Worm (Caenorhabditis elegans): ENCODE data around the gene ugt-39.

The ugt-39 gene

DNA sequence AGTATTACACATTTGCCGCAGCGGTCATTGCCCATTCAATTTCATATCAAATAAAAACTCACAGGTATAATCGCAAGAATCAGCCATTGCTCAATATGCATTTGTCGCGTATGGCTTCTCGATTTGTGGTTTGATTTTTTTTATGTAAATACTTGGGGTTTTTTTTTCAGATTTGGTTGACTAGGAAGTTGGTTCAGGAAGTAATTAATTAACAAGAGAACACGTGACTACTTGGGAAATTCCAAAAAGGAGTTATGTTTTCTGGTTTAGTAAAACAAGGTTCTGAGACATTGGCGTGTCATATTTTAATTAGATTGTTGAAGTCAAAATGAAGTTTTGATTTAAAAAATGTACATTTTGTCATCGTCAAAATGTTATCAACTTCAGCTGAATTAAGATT, 26.0 kb upstream of the ugt-39 start, which contains the start of gene srx-36:
Gene srx-36, minus strand, starts transcription at position 101 of the 400 bp plus-strand sequence.
- TF ChIP-seq F37B4.10 (GFP tag; IDR thresholded peaks at IDR 0.05) (no peak), egl-44 (GFP tag; IDR thresholded peaks at IDR 0.05) (no peak), lsl-1 (GFP tag; optimal IDR thresholded peaks at IDR 0.05) (no peak), attf-6 (GFP tag; IDR thresholded peaks at IDR 0.05) (no peak), hlh-26 (GFP tag; conservative IDR thresholded peaks at IDR 0.05) (no peak), xnd-1 (tag; optimal IDR thresholded peaks at IDR 0.05) (no peak), Y95B8A.8 (GFP tag; IDR thresholded peaks at IDR 0.05) (no peak), snpc-4 (GFP tag; optimal IDR thresholded peaks at IDR 0.05) (no peak), snpc-4 (tag; optimal IDR thresholded peaks at IDR 0.05) (no peak), tbx-9 (tag; optimal IDR thresholded peaks at IDR 0.05; ENCODE audit: borderline replicate concordance) (no peak), ceh-58 (GFP tag; IDR thresholded peaks at IDR 0.05) (no peak), bed-1 (GFP tag; IDR thresholded peaks at IDR 0.05) (no peak), tbp1 (GFP tag; optimal IDR thresholded peaks at IDR 0.05) (no peak), hrde-1 (tag; optimal IDR thresholded peaks at IDR 0.05; ENCODE audit: borderline replicate concordance) (no peak), ztf-25 (GFP tag; IDR thresholded peaks at IDR 0.05) (no peak), zfh-2 (GFP tag; conservative IDR thresholded peaks at IDR 0.05) (no peak), nhr-179 (tag; optimal IDR thresholded peaks at IDR 0.05) (no peak), Y56A3A.18 (GFP tag; IDR thresholded peaks at IDR 0.05) (no peak), efl-1 (GFP tag; optimal IDR thresholded peaks at IDR 0.05) (no peak), hlh-12 (tag; optimal IDR thresholded peaks at IDR 0.05) (no peak)

DNA sequence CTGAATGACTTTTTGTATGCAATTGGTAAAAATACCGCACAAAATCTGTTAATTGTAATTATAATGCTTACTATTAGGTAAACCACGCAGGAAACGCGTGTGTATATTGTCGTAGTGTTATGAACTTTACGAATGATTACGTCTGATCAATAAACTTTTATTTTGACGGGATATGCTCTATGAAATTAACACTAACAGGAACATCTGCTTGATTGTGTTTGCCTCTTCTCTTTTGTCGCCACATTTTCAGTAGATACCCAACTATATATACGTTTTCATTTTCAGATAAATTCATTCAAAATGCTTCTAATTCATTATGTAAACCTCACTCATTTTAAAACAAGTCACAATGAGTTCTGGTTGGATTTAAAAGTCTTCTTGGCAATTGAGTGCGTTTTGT, 24.7 kb upstream of the ugt-39 start, which contains the start of gene sre-10:
Gene sre-10, plus strand, starts transcription at position 301 of the 400 bp plus-strand sequence.
- TF ChIP-seq him-1 (tag; optimal IDR thresholded peaks at IDR 0.05) (no peak), snpc-1.1 (tag; optimal IDR thresholded peaks at IDR 0.05; ENCODE audit: insufficient read depth) (no peak), ztf-26 (tag; optimal IDR thresholded peaks at IDR 0.05) (no peak), sptf-2 (GFP tag; optimal IDR thresholded peaks at IDR 0.05) (no peak), dpl-1 (GFP tag; optimal IDR thresholded peaks at IDR 0.05) (no peak)

DNA sequence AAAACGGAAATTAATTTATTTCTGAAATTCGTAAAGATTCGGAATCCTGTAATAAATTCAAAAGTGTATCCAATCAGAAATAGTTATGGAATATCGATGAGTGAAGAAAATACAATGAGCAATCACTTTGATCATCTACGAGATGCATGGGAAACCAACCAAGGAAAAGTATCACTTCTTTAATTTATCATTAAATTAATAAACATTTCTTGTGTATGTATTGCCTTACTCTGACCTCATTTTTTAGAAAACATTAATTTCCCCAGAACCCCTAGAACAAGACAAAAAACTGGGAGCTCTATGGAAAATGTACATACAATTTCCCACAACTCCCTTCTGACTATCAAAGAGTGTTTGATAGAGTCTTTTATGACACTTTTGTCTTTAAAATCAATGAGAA, 23.0 kb upstream of the ugt-39 start, which contains the start of gene F10D2.16:
Gene F10D2.16, plus strand, starts transcription at position 301 of the 400 bp plus-strand sequence.
- TF ChIP-seq zim-3 (tag; optimal IDR thresholded peaks at IDR 0.05) = no peak

DNA sequence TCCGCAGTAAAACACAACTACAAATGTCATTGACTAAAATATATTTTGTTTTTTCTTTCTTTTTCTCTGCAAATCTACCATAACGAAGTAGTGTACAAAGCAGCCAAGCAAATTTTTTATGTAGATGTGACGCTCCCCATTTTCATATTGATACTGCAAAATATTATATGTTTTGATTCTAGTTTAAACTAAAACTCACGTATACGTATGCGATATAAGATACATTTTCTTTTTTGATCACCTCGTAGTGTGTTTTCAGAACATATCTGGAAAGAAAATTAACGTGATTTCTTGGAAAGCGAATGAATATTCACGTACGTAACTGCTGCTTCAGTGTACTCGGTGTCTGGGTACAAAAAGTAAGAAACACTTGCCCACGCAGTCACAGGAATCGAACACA, 20.1 kb upstream of the ugt-39 start:
- TF ChIP-seq C17E4.6 (GFP tag; IDR thresholded peaks at IDR 0.05) (no peak), ceh-79 (tag; optimal IDR thresholded peaks at IDR 0.05) (no peak), D2030.7 (GFP tag; IDR thresholded peaks at IDR 0.05) (no peak), lin-35 (GFP tag; optimal IDR thresholded peaks at IDR 0.05) (no peak), nhr-80 (tag; optimal IDR thresholded peaks at IDR 0.05) (no peak), snpc-3.4 (tag; optimal IDR thresholded peaks at IDR 0.05) (no peak), let-526 (GFP tag; IDR thresholded peaks at IDR 0.05) (no peak), F23B12.7 (tag; optimal IDR thresholded peaks at IDR 0.05; ENCODE audit: insufficient read depth) (no peak), lin-54 (GFP tag; optimal IDR thresholded peaks at IDR 0.05) (no peak), unc-62 (GFP tag; optimal IDR thresholded peaks at IDR 0.05) (no peak), lag-1 (GFP tag; IDR thresholded peaks at IDR 0.05) (no peak)

Data from whole organism, young adult.